Fruit fly (Drosophila melanogaster) whole organism, embryonic: ENCODE measurements around the gene CG44437.

Experiments
- BEAF-32 ChIP-seq: fragments of 200-800 bp; sonication (Bioruptor generic); optimal IDR thresholded peaks from 3 replicates; lab custom pipeline; 2017; ENCODE audit warnings: missing biosample characterization, missing genetic modification characterization, mild to moderate bottlenecking, moderate library complexity, missing genetic modification reagents
- Bgb ChIP-seq: fragments of 200-800 bp; sonication (Bioruptor generic); IDR thresholded peaks from 2 replicates; pipeline ENCODE4 v1.3.6; 2022; ENCODE audit warnings: missing biosample characterization, missing genetic modification characterization; ENCODE audit not compliant: partially characterized antibody
- CG11093 ChIP-seq: fragments of 200-800 bp; sonication (Bioruptor generic); IDR thresholded peaks from 3 replicates; pipeline ENCODE4 v1.3.6; 2022; ENCODE audit warnings: missing biosample characterization, missing genetic modification characterization
- CG13287 ChIP-seq: fragments of 200-800 bp; sonication (Bioruptor generic); IDR thresholded peaks from 2 replicates; pipeline ENCODE4 v1.3.6; 2022; ENCODE audit warnings: missing biosample characterization, missing genetic modification characterization; ENCODE audit not compliant: partially characterized antibody
- CG13775 ChIP-seq: fragments of 200-800 bp; sonication (Bioruptor generic); optimal IDR thresholded peaks from 3 replicates; lab custom pipeline; 2017; ENCODE audit warnings: missing biosample characterization, mild to moderate bottlenecking, missing genetic modification characterization
- CG14014 ChIP-seq: fragments of 200-800 bp; sonication (Bioruptor generic); IDR thresholded peaks from 2 replicates; pipeline ENCODE4 v1.3.6; 2022; ENCODE audit warnings: missing biosample characterization, missing genetic modification characterization
- CG34224 ChIP-seq: fragments of 200-800 bp; sonication (Bioruptor generic); IDR thresholded peaks from 3 replicates; pipeline ENCODE4 v1.3.6; 2022; ENCODE audit warnings: missing biosample characterization, missing genetic modification characterization; ENCODE audit not compliant: partially characterized antibody
- CG34422 ChIP-seq: fragments of 200-800 bp; sonication (Bioruptor generic); IDR thresholded peaks from 3 replicates; pipeline ENCODE4 v1.3.6; 2022; ENCODE audit warnings: missing biosample characterization, missing genetic modification characterization
- CG3726 ChIP-seq: fragments of 200-800 bp; sonication (Bioruptor generic); IDR thresholded peaks from 3 replicates; pipeline ENCODE4, ENCODE4 v1.3.6; 2022; ENCODE audit warnings: missing biosample characterization, missing genetic modification characterization
- CG7928 ChIP-seq: fragments of 200-800 bp; sonication (Bioruptor generic); optimal IDR thresholded peaks from 2 replicates; lab custom pipeline; 2017; ENCODE audit warnings: missing biosample characterization, mild to moderate bottlenecking, missing genetic modification characterization
- CG8944 ChIP-seq: fragments of 200-800 bp; sonication (Bioruptor generic); optimal IDR thresholded peaks from 3 replicates; lab custom pipeline; 2016; ENCODE audit warnings: missing biosample characterization, missing genetic modification characterization
- Dll ChIP-seq: fragments of 200-800 bp; sonication (Bioruptor generic); IDR thresholded peaks from 4 replicates; pipeline ENCODE4 v1.3.6; 2022; ENCODE audit warnings: missing biosample characterization, missing genetic modification characterization; ENCODE audit not compliant: partially characterized antibody
- Doc3 ChIP-seq: fragments of 200-800 bp; sonication (Bioruptor generic); IDR thresholded peaks from 3 replicates; pipeline ENCODE4 v1.3.6; 2022; ENCODE audit warnings: missing biosample characterization, missing genetic modification characterization; ENCODE audit not compliant: partially characterized antibody
- Dref ChIP-seq: fragments of 200-800 bp; sonication (Bioruptor generic); IDR thresholded peaks from 2 replicates; pipeline ENCODE4 v1.3.6; 2022; ENCODE audit warnings: missing biosample characterization, missing genetic modification characterization
- Eip74EF ChIP-seq, 2 experiments: fragments of 200-800 bp in 1 of 2; fragments of >200 bp in 1 of 2; sonication (Bioruptor generic) in 1 of 2; optimal IDR thresholded peaks; 2 replicates each; lab custom pipeline; 2017 to 2019; ENCODE audit warnings: missing biosample characterization in 2 of 2, missing genetic modification characterization in 2 of 2, mild to moderate bottlenecking in 1 of 2, moderate library complexity in 1 of 2
- H15 ChIP-seq: fragments of 200-800 bp; sonication (Bioruptor generic); IDR thresholded peaks from 3 replicates; pipeline ENCODE4 v1.3.6; 2022; ENCODE audit warnings: missing biosample characterization, missing genetic modification characterization
- HLH4C ChIP-seq: fragments of 200-800 bp; sonication (Bioruptor generic); IDR thresholded peaks from 3 replicates; pipeline ENCODE4 v1.3.6; 2022; ENCODE audit warnings: missing biosample characterization, missing genetic modification characterization; ENCODE audit not compliant: partially characterized antibody
- HmgD ChIP-seq: fragments of 200-800 bp; sonication (Bioruptor generic); optimal IDR thresholded peaks from 3 replicates; lab custom pipeline; 2016; ENCODE audit warnings: missing biosample characterization, missing genetic modification characterization
- HmgZ ChIP-seq: fragments of 200-800 bp; sonication (Bioruptor generic); optimal IDR thresholded peaks from 2 replicates; lab custom pipeline; 2018; ENCODE audit warnings: missing biosample characterization, mild to moderate bottlenecking, missing genetic modification characterization
- Hmr ChIP-seq: fragments of 200-800 bp; sonication (Bioruptor generic); optimal IDR thresholded peaks from 3 replicates; lab custom pipeline; 2017; ENCODE audit warnings: mild to moderate bottlenecking, missing biosample characterization, missing genetic modification reagents, missing genetic modification characterization
- MBD-R2 ChIP-seq: fragments of 200-800 bp; sonication (Bioruptor generic); IDR thresholded peaks from 2 replicates; pipeline ENCODE4 v1.3.6; 2022; ENCODE audit warnings: missing biosample characterization, missing genetic modification characterization
- Max ChIP-seq: fragments of 200-800 bp; sonication (Bioruptor generic); optimal IDR thresholded peaks from 2 replicates; lab custom pipeline; 2016; ENCODE audit warnings: missing biosample characterization, mild to moderate bottlenecking, missing genetic modification characterization
- Med ChIP-seq: fragments of 200-800 bp; sonication (Bioruptor generic); peaks from one replicate; lab custom pipeline; 2016; ENCODE audit warnings: missing biosample characterization, missing genetic modification characterization, mild to moderate bottlenecking, inconsistent platforms, moderate library complexity
- Rfx ChIP-seq: fragments of 200-800 bp; sonication (Bioruptor generic); IDR thresholded peaks from 2 replicates; pipeline ENCODE4 v1.3.6; 2022; ENCODE audit warnings: missing biosample characterization, missing genetic modification characterization
- Sox102F ChIP-seq: fragments of 200-800 bp; sonication (Bioruptor generic); optimal IDR thresholded peaks from 2 replicates; lab custom pipeline; 2018; ENCODE audit warnings: missing biosample characterization, mild to moderate bottlenecking, missing genetic modification characterization, moderate library complexity
- amos ChIP-seq: fragments of 200-800 bp; sonication (Bioruptor generic); IDR thresholded peaks from 2 replicates; pipeline ENCODE4 v1.3.6; 2022; ENCODE audit warnings: missing biosample characterization, missing genetic modification characterization; ENCODE audit not compliant: partially characterized antibody
- az2 ChIP-seq: fragments of 200-800 bp; sonication (Bioruptor generic); optimal IDR thresholded peaks from 3 replicates; lab custom pipeline; 2016; ENCODE audit warnings: missing biosample characterization, missing genetic modification characterization
- bbx ChIP-seq: fragments of 200-800 bp; sonication (Bioruptor generic); IDR thresholded peaks from 2 replicates; pipeline ENCODE4 v1.3.6; 2022; ENCODE audit warnings: missing biosample characterization, missing genetic modification characterization; ENCODE audit not compliant: partially characterized antibody
- chinmo ChIP-seq: fragments of 200-800 bp; sonication (Bioruptor generic); IDR thresholded peaks from 4 replicates; pipeline ENCODE4 v1.3.6; 2022; ENCODE audit warnings: missing biosample characterization, missing genetic modification characterization; ENCODE audit not compliant: partially characterized antibody
- cwo ChIP-seq: fragments of 200-800 bp; sonication (Bioruptor generic); optimal IDR thresholded peaks from 3 replicates; lab custom pipeline; 2017; ENCODE audit warnings: missing biosample characterization, missing genetic modification characterization, mild to moderate bottlenecking, moderate library complexity, missing genetic modification reagents
- disco-r ChIP-seq: fragments of 200-800 bp; sonication (Bioruptor generic); optimal IDR thresholded peaks from 2 replicates; lab custom pipeline; 2016; ENCODE audit warnings: missing biosample characterization, missing genetic modification characterization
- ewg ChIP-seq: fragments of 200-800 bp; sonication (Bioruptor generic); optimal IDR thresholded peaks from 3 replicates; lab custom pipeline; 2017; ENCODE audit warnings: mild to moderate bottlenecking, missing biosample characterization, missing genetic modification reagents, missing genetic modification characterization
- ftz-f1 ChIP-seq: fragments of 200-800 bp; sonication (Bioruptor generic); optimal IDR thresholded peaks from 2 replicates; lab custom pipeline; 2016; ENCODE audit warnings: missing biosample characterization, missing genetic modification characterization
- gsb ChIP-seq: fragments of 200-800 bp; sonication (Bioruptor generic); IDR thresholded peaks from 2 replicates; pipeline ENCODE4 v1.3.6; 2022; ENCODE audit warnings: missing biosample characterization, missing genetic modification characterization
- hb ChIP-seq: fragments of 200-800 bp; sonication (Bioruptor generic); IDR thresholded peaks from 3 replicates; pipeline ENCODE4 v1.3.6; 2022; ENCODE audit warnings: missing biosample characterization, missing genetic modification characterization; ENCODE audit not compliant: partially characterized antibody
- hbn ChIP-seq: fragments of 200-800 bp; sonication (Bioruptor generic); IDR thresholded peaks from 2 replicates; pipeline ENCODE4 v1.3.6; 2022; ENCODE audit warnings: missing biosample characterization, missing genetic modification characterization; ENCODE audit not compliant: partially characterized antibody
- knrl ChIP-seq: fragments of 200-800 bp; sonication (Bioruptor generic); IDR thresholded peaks from 3 replicates; pipeline ENCODE4 v1.3.6; 2022; ENCODE audit warnings: missing biosample characterization, missing genetic modification characterization; ENCODE audit not compliant: partially characterized antibody
- mld ChIP-seq: fragments of 200-800 bp; sonication (Bioruptor generic); IDR thresholded peaks from 3 replicates; pipeline ENCODE4 v1.3.6; 2022; ENCODE audit warnings: missing biosample characterization, missing genetic modification characterization; ENCODE audit not compliant: partially characterized antibody
- pzg ChIP-seq: fragments of 200-800 bp; sonication (Bioruptor generic); optimal IDR thresholded peaks from 3 replicates; lab custom pipeline; 2018; ENCODE audit warnings: missing biosample characterization, mild to moderate bottlenecking, missing genetic modification characterization, moderate library complexity
- row ChIP-seq: fragments of 200-800 bp; sonication (Bioruptor generic); IDR thresholded peaks from 3 replicates; pipeline ENCODE4 v1.3.6; 2022; ENCODE audit warnings: missing biosample characterization, missing genetic modification characterization
- sima ChIP-seq: fragments of 200-800 bp; sonication (Bioruptor generic); optimal IDR thresholded peaks from 2 replicates; lab custom pipeline; 2016; ENCODE audit warnings: missing biosample characterization, missing genetic modification characterization
- sna ChIP-seq: fragments of 200-800 bp; sonication (Bioruptor generic); IDR thresholded peaks from 2 replicates; pipeline ENCODE4 v1.3.6; 2022; ENCODE audit warnings: missing biosample characterization, missing genetic modification characterization; ENCODE audit not compliant: partially characterized antibody
- stwl ChIP-seq: fragments of 200-800 bp; sonication (Bioruptor generic); optimal IDR thresholded peaks from 3 replicates; lab custom pipeline; 2018; ENCODE audit warnings: missing biosample characterization, mild to moderate bottlenecking, missing genetic modification characterization, moderate library complexity
- tio ChIP-seq: fragments of 200-800 bp; sonication (Bioruptor generic); optimal IDR thresholded peaks from 2 replicates; lab custom pipeline; 2017; ENCODE audit warnings: missing biosample characterization, missing genetic modification characterization, inconsistent platforms
- tna ChIP-seq: fragments of 200-800 bp; sonication (Bioruptor generic); IDR thresholded peaks from 2 replicates; pipeline ENCODE4 v1.3.6; 2022; ENCODE audit warnings: missing biosample characterization, missing genetic modification characterization; ENCODE audit not compliant: partially characterized antibody
- ttk ChIP-seq: fragments of 200-800 bp; sonication (Bioruptor generic); IDR thresholded peaks from 2 replicates; pipeline ENCODE4 v2.1.2; 2022; ENCODE audit warnings: missing biosample characterization, missing genetic modification characterization
- unc-4 ChIP-seq: fragments of 200-800 bp; sonication (Bioruptor generic); IDR thresholded peaks from 2 replicates; pipeline ENCODE4 v1.3.6; 2022; ENCODE audit warnings: missing biosample characterization, missing genetic modification characterization; ENCODE audit not compliant: partially characterized antibody
- zen ChIP-seq: fragments of 200-800 bp; sonication (Bioruptor generic); optimal IDR thresholded peaks from 3 replicates; lab custom pipeline; 2018; ENCODE audit warnings: missing biosample characterization, mild to moderate bottlenecking, missing genetic modification characterization, moderate library complexity

Gene CG44437

DNA sequence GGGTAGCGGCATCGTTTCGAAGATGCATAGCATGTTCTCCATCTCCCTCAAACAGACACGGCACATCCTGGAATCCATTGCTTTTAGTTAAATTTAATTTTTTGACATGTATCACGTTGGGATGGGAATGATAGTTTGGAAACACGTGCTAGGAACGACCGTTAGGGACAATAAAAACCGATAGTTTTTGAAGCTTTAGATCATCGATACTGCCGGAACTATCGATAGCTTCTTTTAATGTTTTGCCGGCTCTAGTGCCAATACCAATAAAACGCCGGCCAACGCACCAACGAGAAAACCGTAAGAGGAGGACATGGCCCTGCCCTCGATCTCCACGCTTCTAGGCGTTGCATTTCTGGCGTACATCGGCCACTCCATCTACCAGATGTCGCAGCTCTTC, 47.3 kb downstream of the CG44437 start, which contains the start of the genes CG4318 and CG4332 (continued):
- peak; percentile 87 for TF ChIP-seq CG34224 (GFP tag; lab: Robert Waterston, UW)
- TF ChIP-seq mld (GFP tag; lab: Robert Waterston, UW): peak; percentile 83
- peak; percentile 82 for TF ChIP-seq hbn (GFP tag; lab: Robert Waterston, UW)
- TF ChIP-seq tna: peak; percentile 82
- TF ChIP-seq bbx: peak; percentile 94
- peak; percentile 87 for TF ChIP-seq Doc3
- TF ChIP-seq Med (GFP tag; lab: Kevin White, UChicago): peak; percentile 78
- TF ChIP-seq az2 (GFP tag; lab: Kevin White, UChicago): no peak
- peak; percentile 81 for TF ChIP-seq HLH4C (GFP tag; lab: Robert Waterston, UW)
- peak; percentile 59 for TF ChIP-seq stwl
- TF ChIP-seq unc-4 (GFP tag; lab: Robert Waterston, UW): peak; percentile 86
- no peak for TF ChIP-seq HmgD (GFP tag; lab: Kevin White, UChicago)
- TF ChIP-seq CG34422 (GFP tag; lab: Robert Waterston, UW): peak; percentile 45; the same call in 1 of the 3 replicates
- peak; percentile 92 for TF ChIP-seq CG13287
- no peak for TF ChIP-seq tio (GFP tag; lab: Kevin White, UChicago)
- peak; percentile 87 for TF ChIP-seq MBD-R2 (GFP tag; lab: Robert Waterston, UW)
- TF ChIP-seq pzg (GFP tag; lab: Kevin White, UChicago): peak; percentile 53
- TF ChIP-seq zen (tag; lab: Kevin White, UChicago): no peak
- no peak for TF ChIP-seq Sox102F (GFP tag; lab: Kevin White, UChicago)
- peak; percentile 38; the same call in 1 of the 2 replicates for TF ChIP-seq Rfx (GFP tag; lab: Robert Waterston, UW)
- peak; percentile 79 for TF ChIP-seq BEAF-32 (GFP tag; lab: Kevin White, UChicago)
- peak; percentile 82 for TF ChIP-seq Dref (GFP tag; lab: Robert Waterston, UW)
- no peak for TF ChIP-seq CG14014
- peak; percentile 19 for TF ChIP-seq cwo (GFP tag; lab: Kevin White, UChicago)
- peak; percentile 44 for TF ChIP-seq Max
- TF ChIP-seq CG8944 (GFP tag; lab: Kevin White, UChicago): no peak
- TF ChIP-seq ftz-f1: peak; percentile 2
- no peak for TF ChIP-seq CG13775 (GFP tag; lab: Kevin White, UChicago)
- no peak for TF ChIP-seq Hmr (GFP tag; lab: Kevin White, UChicago)
- TF ChIP-seq amos (GFP tag; lab: Robert Waterston, UW): peak; percentile 89
- peak; percentile 88 for TF ChIP-seq sna
- peak; percentile 21 for TF ChIP-seq HmgZ (tag; lab: Kevin White, UChicago)
- no peak for TF ChIP-seq Eip74EF (GFP tag; optimal IDR thresholded peaks at IDR 0.05; lab: Kevin White, UChicago)
- peak; percentile 49; the same call in 2 of the 3 replicates for TF ChIP-seq row
- no peak for TF ChIP-seq ewg (GFP tag; lab: Kevin White, UChicago)
- no peak for TF ChIP-seq H15
- no peak for TF ChIP-seq CG11093 (GFP tag; lab: Robert Waterston, UW)
- TF ChIP-seq hb: peak; percentile 74
- TF ChIP-seq CG7928: peak; percentile 59
- peak; percentile 84 for TF ChIP-seq knrl (GFP tag; lab: Robert Waterston, UW)
- peak; percentile 85; the same call in 1 of the 4 replicates for TF ChIP-seq chinmo (GFP tag; lab: Robert Waterston, UW)
- TF ChIP-seq Dll (GFP tag; lab: Robert Waterston, UW): peak; percentile 90
- no peak for TF ChIP-seq CG3726 (GFP tag; lab: Robert Waterston, UW)
- no peak for TF ChIP-seq ttk
- peak; percentile 92 for TF ChIP-seq Bgb (GFP tag; lab: Robert Waterston, UW)
- TF ChIP-seq disco-r (GFP tag; lab: Kevin White, UChicago): no peak
- no peak for TF ChIP-seq sima (GFP tag; lab: Kevin White, UChicago)
- no peak for TF ChIP-seq gsb (GFP tag; lab: Robert Waterston, UW)
